Fruit fly (Drosophila melanogaster) whole organism, embryonic: Measurements from ENCODE around the gene CG6610.

Experiments used
- B-H1 ChIP-seq: fragments of 200-800 bp; sonication (Bioruptor generic); IDR thresholded peaks from 3 replicates; pipeline ENCODE4 v1.3.6; 2022; ENCODE audit warnings: missing biosample characterization, missing genetic modification characterization
- CG10959 ChIP-seq: fragments of 200-800 bp; sonication (Bioruptor generic); IDR thresholded peaks from 2 replicates; pipeline ENCODE4 v1.3.6; 2022; ENCODE audit warnings: missing biosample characterization, missing genetic modification characterization
- CG12769 ChIP-seq: fragments of 200-800 bp; sonication (Bioruptor generic); optimal IDR thresholded peaks from 2 replicates; lab custom pipeline; 2019; ENCODE audit warnings: missing biosample characterization, mild to moderate bottlenecking, missing genetic modification characterization, moderate library complexity
- CG13624 ChIP-seq: fragments of 200-800 bp; sonication (Bioruptor generic); optimal IDR thresholded peaks from 2 replicates; lab custom pipeline; 2016; ENCODE audit warnings: missing biosample characterization, missing genetic modification characterization
- CG1602 ChIP-seq: fragments of 200-800 bp; sonication (Bioruptor generic); optimal IDR thresholded peaks from 3 replicates; lab custom pipeline; 2016; ENCODE audit warnings: missing biosample characterization, missing genetic modification characterization
- CG16779 ChIP-seq: fragments of 200-800 bp; sonication (Bioruptor generic); IDR thresholded peaks from 2 replicates; pipeline ENCODE4 v1.3.6; 2022; ENCODE audit warnings: missing biosample characterization, missing genetic modification characterization
- CG18599 ChIP-seq: fragments of 200-800 bp; sonication (Bioruptor generic); optimal IDR thresholded peaks from 3 replicates; lab custom pipeline; 2017; ENCODE audit warnings: missing biosample characterization, missing genetic modification characterization, mild to moderate bottlenecking, moderate library complexity, missing genetic modification reagents
- CG2116 ChIP-seq: fragments of 200-800 bp; sonication (Bioruptor generic); optimal IDR thresholded peaks from 3 replicates; lab custom pipeline; 2018; ENCODE audit warnings: missing biosample characterization, mild to moderate bottlenecking, missing genetic modification characterization
- CG31441 ChIP-seq: fragments of 200-800 bp; sonication (Bioruptor generic); IDR thresholded peaks from 2 replicates; pipeline ENCODE4 v1.3.6; 2022; ENCODE audit warnings: missing biosample characterization, missing genetic modification characterization
- CG32772 ChIP-seq: fragments of 200-800 bp; sonication (Bioruptor generic); IDR thresholded peaks from 2 replicates; pipeline ENCODE4 v1.3.6; 2022; ENCODE audit warnings: missing biosample characterization, missing genetic modification characterization
- CG4404 ChIP-seq: fragments of 200-800 bp; sonication (Bioruptor generic); IDR thresholded peaks from 2 replicates; pipeline ENCODE4 v1.3.6; 2022; ENCODE audit warnings: missing biosample characterization, missing genetic modification characterization
- CG4424 ChIP-seq: fragments of 200-800 bp; sonication (Bioruptor generic); optimal IDR thresholded peaks from 3 replicates; lab custom pipeline; 2016; ENCODE audit warnings: missing biosample characterization, missing genetic modification characterization
- CG6175 ChIP-seq: fragments of 200-800 bp; sonication (Bioruptor generic); IDR thresholded peaks from 3 replicates; pipeline ENCODE4 v1.3.6; 2022; ENCODE audit warnings: missing biosample characterization, missing genetic modification characterization
- CG7963 ChIP-seq: fragments of 200-800 bp; sonication (Bioruptor generic); IDR thresholded peaks from 3 replicates; pipeline ENCODE4 v1.3.6; 2022; ENCODE audit warnings: missing biosample characterization, missing genetic modification characterization; ENCODE audit not compliant: partially characterized antibody
- CG7987 ChIP-seq: fragments of 200-800 bp; sonication (Bioruptor generic); optimal IDR thresholded peaks from 2 replicates; lab custom pipeline; 2018; ENCODE audit warnings: missing biosample characterization, mild to moderate bottlenecking, missing genetic modification characterization, moderate library complexity
- CG8388 ChIP-seq: fragments of 200-800 bp; sonication (Bioruptor generic); optimal IDR thresholded peaks from 2 replicates; lab custom pipeline; 2019; ENCODE audit warnings: missing biosample characterization, mild to moderate bottlenecking, missing genetic modification characterization, moderate library complexity
- CG9727 ChIP-seq: fragments of 200-800 bp; sonication (Bioruptor generic); optimal IDR thresholded peaks from 3 replicates; lab custom pipeline; 2017; ENCODE audit warnings: missing biosample characterization, mild to moderate bottlenecking, missing genetic modification characterization
- Camta ChIP-seq: fragments of 200-800 bp; sonication (Bioruptor generic); optimal IDR thresholded peaks from 2 replicates; lab custom pipeline; 2016; ENCODE audit warnings: missing biosample characterization, missing genetic modification characterization
- CrebB ChIP-seq: fragments of 200-800 bp; sonication (Bioruptor generic); optimal IDR thresholded peaks from 3 replicates; lab custom pipeline; 2018; ENCODE audit warnings: missing biosample characterization, mild to moderate bottlenecking, missing genetic modification characterization
- Dll ChIP-seq: fragments of 200-800 bp; sonication (Bioruptor generic); IDR thresholded peaks from 4 replicates; pipeline ENCODE4 v1.3.6; 2022; ENCODE audit warnings: missing biosample characterization, missing genetic modification characterization; ENCODE audit not compliant: partially characterized antibody
- Doc2 ChIP-seq: fragments of 200-800 bp; sonication (Bioruptor generic); IDR thresholded peaks from 2 replicates; pipeline ENCODE4 v1.3.6; 2022; ENCODE audit warnings: missing biosample characterization, missing genetic modification characterization
- Dref ChIP-seq: fragments of 200-800 bp; sonication (Bioruptor generic); IDR thresholded peaks from 2 replicates; pipeline ENCODE4 v1.3.6; 2022; ENCODE audit warnings: missing biosample characterization, missing genetic modification characterization
- Drgx ChIP-seq: fragments of 200-800 bp; sonication (Bioruptor generic); IDR thresholded peaks from 2 replicates; pipeline ENCODE4 v1.3.6; 2022; ENCODE audit warnings: missing biosample characterization, missing genetic modification characterization
- HLH3B ChIP-seq: fragments of 200-800 bp; sonication (Bioruptor generic); IDR thresholded peaks from 2 replicates; pipeline ENCODE4 v1.3.6; 2022; ENCODE audit warnings: missing biosample characterization, missing genetic modification characterization
- Hr39 ChIP-seq: fragments of >200 bp; optimal IDR thresholded peaks from 2 replicates; lab custom pipeline; 2017
- Lhr ChIP-seq: fragments of 200-800 bp; sonication (Bioruptor generic); optimal IDR thresholded peaks from 3 replicates; lab custom pipeline; 2017; ENCODE audit warnings: mild to moderate bottlenecking, missing biosample characterization, missing genetic modification reagents, missing genetic modification characterization
- Mes4 ChIP-seq: fragments of 200-800 bp; sonication (Bioruptor generic); optimal IDR thresholded peaks from 2 replicates; lab custom pipeline; 2016; ENCODE audit warnings: missing biosample characterization, missing genetic modification characterization
- Spps ChIP-seq: fragments of 200-800 bp; sonication (Bioruptor generic); optimal IDR thresholded peaks from 2 replicates; lab custom pipeline; 2018; ENCODE audit warnings: missing biosample characterization, mild to moderate bottlenecking, missing genetic modification characterization
- Sry-β ChIP-seq: fragments of 200-800 bp; sonication (Bioruptor generic); optimal IDR thresholded peaks from 2 replicates; lab custom pipeline; 2018; ENCODE audit warnings: missing biosample characterization, mild to moderate bottlenecking, missing genetic modification characterization, moderate library complexity
- Trl ChIP-seq, 3 experiments: fragments of >200 bp in 2 of 3; fragments of 200-800 bp in 1 of 3; sonication (Bioruptor generic) in 1 of 3; optimal IDR thresholded peaks; 2 replicates in 1 of 3; 3 replicates in 2 of 3; lab custom pipeline; 2016 to 2017; ENCODE audit warnings: missing biosample characterization in 1 of 3, missing genetic modification characterization in 1 of 3
- YL-1 ChIP-seq: fragments of 200-800 bp; sonication (Bioruptor generic); optimal IDR thresholded peaks from 3 replicates; lab custom pipeline; 2017; ENCODE audit warnings: missing biosample characterization, mild to moderate bottlenecking, missing genetic modification characterization
- bab2 ChIP-seq: fragments of 200-800 bp; sonication (Bioruptor generic); optimal IDR thresholded peaks from 2 replicates; lab custom pipeline; 2016; ENCODE audit warnings: missing biosample characterization, missing genetic modification characterization
- ci ChIP-seq: fragments of 200-800 bp; sonication (Bioruptor generic); IDR thresholded peaks from 3 replicates; pipeline ENCODE4 v1.3.6; 2022; ENCODE audit warnings: missing biosample characterization, missing genetic modification characterization
- cwo ChIP-seq: fragments of 200-800 bp; sonication (Bioruptor generic); optimal IDR thresholded peaks from 3 replicates; lab custom pipeline; 2017; ENCODE audit warnings: missing biosample characterization, missing genetic modification characterization, mild to moderate bottlenecking, moderate library complexity, missing genetic modification reagents
- dmrt11E ChIP-seq: fragments of 200-800 bp; sonication (Bioruptor generic); optimal IDR thresholded peaks from 3 replicates; lab custom pipeline; 2018; ENCODE audit warnings: missing biosample characterization, mild to moderate bottlenecking, missing genetic modification characterization, moderate library complexity
- fd96Cb ChIP-seq: fragments of 200-800 bp; sonication (Bioruptor generic); optimal IDR thresholded peaks from 2 replicates; lab custom pipeline; 2018; ENCODE audit warnings: missing biosample characterization, mild to moderate bottlenecking, missing genetic modification characterization, moderate library complexity
- grn ChIP-seq: fragments of 200-800 bp; sonication (Bioruptor generic); optimal IDR thresholded peaks from 3 replicates; lab custom pipeline; 2017; ENCODE audit warnings: missing biosample characterization, missing genetic modification characterization
- gsb ChIP-seq: fragments of 200-800 bp; sonication (Bioruptor generic); IDR thresholded peaks from 2 replicates; pipeline ENCODE4 v1.3.6; 2022; ENCODE audit warnings: missing biosample characterization, missing genetic modification characterization
- hb ChIP-seq: fragments of 200-800 bp; sonication (Bioruptor generic); IDR thresholded peaks from 3 replicates; pipeline ENCODE4 v1.3.6; 2022; ENCODE audit warnings: missing biosample characterization, missing genetic modification characterization; ENCODE audit not compliant: partially characterized antibody
- her ChIP-seq: fragments of 200-800 bp; sonication (Bioruptor generic); optimal IDR thresholded peaks from 2 replicates; lab custom pipeline; 2016; ENCODE audit warnings: missing biosample characterization, missing genetic modification characterization
- luna ChIP-seq: fragments of 200-800 bp; sonication (Bioruptor generic); optimal IDR thresholded peaks from 2 replicates; lab custom pipeline; 2016; ENCODE audit warnings: missing biosample characterization, missing genetic modification characterization
- mld ChIP-seq: fragments of 200-800 bp; sonication (Bioruptor generic); IDR thresholded peaks from 3 replicates; pipeline ENCODE4 v1.3.6; 2022; ENCODE audit warnings: missing biosample characterization, missing genetic modification characterization; ENCODE audit not compliant: partially characterized antibody
- nmo ChIP-seq: fragments of 200-800 bp; sonication (Bioruptor generic); optimal IDR thresholded peaks from 2 replicates; lab custom pipeline; 2018; ENCODE audit warnings: missing biosample characterization, mild to moderate bottlenecking, missing genetic modification characterization, moderate library complexity
- onecut ChIP-seq: fragments of 200-800 bp; sonication (Bioruptor generic); IDR thresholded peaks from 2 replicates; pipeline ENCODE4 v1.3.6; 2022; ENCODE audit warnings: missing biosample characterization, missing genetic modification characterization
- row ChIP-seq: fragments of 200-800 bp; sonication (Bioruptor generic); IDR thresholded peaks from 3 replicates; pipeline ENCODE4 v1.3.6; 2022; ENCODE audit warnings: missing biosample characterization, missing genetic modification characterization
- slou ChIP-seq: fragments of 200-800 bp; sonication (Bioruptor generic); optimal IDR thresholded peaks from 3 replicates; lab custom pipeline; 2016; ENCODE audit warnings: missing biosample characterization, missing genetic modification characterization
- tin ChIP-seq: fragments of 200-800 bp; sonication (Bioruptor generic); optimal IDR thresholded peaks from 3 replicates; lab custom pipeline; 2016; ENCODE audit warnings: missing biosample characterization, missing genetic modification characterization
- tio ChIP-seq: fragments of 200-800 bp; sonication (Bioruptor generic); optimal IDR thresholded peaks from 2 replicates; lab custom pipeline; 2017; ENCODE audit warnings: missing biosample characterization, missing genetic modification characterization, inconsistent platforms
- ttk ChIP-seq: fragments of 200-800 bp; sonication (Bioruptor generic); IDR thresholded peaks from 2 replicates; pipeline ENCODE4 v2.1.2; 2022; ENCODE audit warnings: missing biosample characterization, missing genetic modification characterization

The CG6610 gene

DNA sequence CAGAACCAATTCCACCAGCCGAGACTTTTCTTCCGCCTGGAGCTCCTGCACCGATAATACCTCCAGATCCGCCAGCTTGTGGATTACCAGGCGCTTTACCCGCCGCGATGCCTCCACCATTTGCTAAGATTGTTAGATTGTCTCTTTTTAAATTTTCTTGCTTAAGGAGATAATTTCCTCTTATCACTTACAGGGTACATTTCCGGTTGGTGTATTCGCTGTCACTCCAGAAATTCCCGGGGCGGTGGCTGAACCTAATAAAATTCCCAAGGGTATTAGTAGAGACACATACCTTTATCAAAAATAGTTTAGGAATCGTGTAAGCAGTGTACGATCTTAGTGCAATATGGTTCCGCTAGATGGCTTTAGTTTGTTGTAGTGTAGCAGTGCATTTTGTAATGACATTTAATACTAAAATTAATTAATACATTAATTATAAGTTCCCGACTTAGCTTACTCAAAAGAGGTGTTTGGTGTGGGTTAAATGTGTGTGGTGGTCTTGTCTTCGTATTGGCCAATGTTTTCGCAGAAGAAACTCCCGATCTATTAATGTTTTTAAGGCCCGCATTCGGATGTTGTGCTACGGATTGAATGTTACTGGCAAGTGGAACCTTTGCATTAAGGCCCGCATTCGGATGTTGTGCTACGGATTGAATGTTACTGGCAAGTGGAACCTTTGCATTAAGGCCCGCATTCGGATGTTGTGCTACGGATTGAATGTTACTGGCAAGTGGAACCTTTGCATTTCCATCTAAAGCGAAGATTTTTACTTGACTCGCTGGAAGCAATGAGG, 49.5 kb downstream of the CG6610 start (continued):
- TF ChIP-seq CG31441 (GFP tag; lab: Robert Waterston, UW) (peak; percentile 80), slou (peak; percentile 2), CG32772 (GFP tag; lab: Robert Waterston, UW) (no peak; the same call in 1 of the 2 replicates), Dref (GFP tag; lab: Robert Waterston, UW) (no peak), CG8388 (GFP tag; lab: Kevin White, UChicago) (peak; percentile 55), CG4424 (GFP tag; lab: Kevin White, UChicago) (peak; percentile 85), Hr39 (lab: Kevin White, UChicago) (no peak), CG16779 (0 out of 2 replicates have a peak, but pooled peaks have one; percentile 39), Doc2 (GFP tag; lab: Robert Waterston, UW) (no peak), Trl (optimal IDR thresholded peaks at IDR 0.05; lab: Kevin White, UChicago) (no peak), Trl (GFP tag; optimal IDR thresholded peaks at IDR 0.05; lab: Kevin White, UChicago) (peak; percentile 71), Mes4 (GFP tag; lab: Kevin White, UChicago) (peak; percentile 75), CG4404 (GFP tag; lab: Robert Waterston, UW) (no peak), CG7987 (peak; percentile 94), ttk (peak; percentile 71; the same call in 1 of the 2 replicates), grn (GFP tag; lab: Kevin White, UChicago) (peak; percentile 50), onecut (GFP tag; lab: Robert Waterston, UW) (peak; percentile 86), CrebB (tag; lab: Kevin White, UChicago) (peak; percentile 65), Lhr (peak; percentile 68), her (GFP tag; lab: Kevin White, UChicago) (peak; percentile 64), ci (GFP tag; lab: Robert Waterston, UW) (peak; percentile 98), CG13624 (GFP tag; lab: Kevin White, UChicago) (peak; percentile 13), fd96Cb (tag; lab: Kevin White, UChicago) (peak; percentile 32), hb (no peak), CG2116 (GFP tag; lab: Kevin White, UChicago) (peak; percentile 65), Dll (no peak), Camta (peak; percentile 92), CG7963 (no peak), CG6175 (GFP tag; lab: Robert Waterston, UW) (peak; percentile 81), YL-1 (GFP tag; lab: Kevin White, UChicago) (peak; percentile 25), CG1602 (no peak), tin (peak; percentile 69), bab2 (peak; percentile 42), row (GFP tag; lab: Robert Waterston, UW) (peak; percentile 22; the same call in 1 of the 3 replicates), CG12769 (peak; percentile 88), CG18599 (GFP tag; lab: Kevin White, UChicago) (peak; percentile 79), B-H1 (GFP tag; lab: Robert Waterston, UW) (peak; percentile 70; the same call in 2 of the 3 replicates), Sry-β (GFP tag; lab: Kevin White, UChicago) (peak; percentile 62), cwo (peak; percentile 25), gsb (GFP tag; lab: Robert Waterston, UW) (peak; percentile 64), CG9727 (GFP tag; lab: Kevin White, UChicago) (peak; percentile 71), tio (GFP tag; lab: Kevin White, UChicago) (peak; percentile 50), Drgx (GFP tag; lab: Robert Waterston, UW) (no peak), luna (GFP tag; lab: Kevin White, UChicago) (peak; percentile 81), HLH3B (peak; percentile 80), CG10959 (GFP tag; lab: Robert Waterston, UW) (peak; percentile 69; the same call in 1 of the 2 replicates), Spps (tag; lab: Kevin White, UChicago) (peak; percentile 49), mld (GFP tag; lab: Robert Waterston, UW) (no peak), dmrt11E (tag; lab: Kevin White, UChicago) (peak; percentile 49), nmo (GFP tag; lab: Kevin White, UChicago) (peak; percentile 29)
